Worm (Caenorhabditis elegans) whole organism, midembryonic: Measurements from ENCODE around the gene paqr-1.
A peak's percentile ranks its signal among the peaks of the same experiment; 100 is the strongest.

Experiments
- T22C8.4 ChIP-seq: fragments of 200-800 bp; sonication (Bioruptor generic); IDR thresholded peaks from 2 replicates; pipeline ENCODE4 v1.3.6; 2022; ENCODE audit warnings: missing genetic modification characterization, missing compliant biosample characterization
- cog-1 ChIP-seq: sonication (generic microtip); optimal IDR thresholded peaks from 2 replicates; lab custom pipeline; 2016; ENCODE audit warnings: missing genetic modification characterization, missing compliant biosample characterization
- flt-1 ChIP-seq: fragments of 200-800 bp; sonication (Bioruptor generic); IDR thresholded peaks from 2 replicates; pipeline ENCODE4 v1.3.6; 2022; ENCODE audit warnings: missing genetic modification characterization, missing compliant biosample characterization
- klf-2 ChIP-seq: fragments of 200-800 bp; sonication (Bioruptor generic); conservative IDR thresholded peaks from 2 replicates; pipeline ENCODE4 v1.3.6; 2022; ENCODE audit warnings: missing genetic modification reagents, missing genetic modification characterization, missing compliant biosample characterization
- med-1 ChIP-seq: sonication (generic microtip); optimal IDR thresholded peaks from 2 replicates; lab custom pipeline; 2017; ENCODE audit warnings: missing genetic modification characterization, mild to moderate bottlenecking, missing compliant biosample characterization, antibody characterized with exemption, missing genetic modification reagents; ENCODE audit not compliant: insufficient read depth
- ref-1 ChIP-seq: fragments of 200-800 bp; sonication (Bioruptor generic); conservative IDR thresholded peaks from 2 replicates; pipeline ENCODE4 v1.3.6; 2022; ENCODE audit warnings: missing genetic modification reagents, missing genetic modification characterization, missing compliant biosample characterization
- tab-1 ChIP-seq: fragments of 200-800 bp; sonication (Bioruptor generic); IDR thresholded peaks from 2 replicates; pipeline ENCODE4 v1.3.6; 2022; ENCODE audit warnings: missing genetic modification characterization, missing compliant biosample characterization
- ztf-23 ChIP-seq: fragments of 200-800 bp; sonication (Bioruptor generic); IDR thresholded peaks from 2 replicates; pipeline ENCODE4 v1.3.6; 2022; ENCODE audit warnings: missing genetic modification reagents, missing genetic modification characterization, missing compliant biosample characterization
- ztf-29 ChIP-seq: fragments of 200-800 bp; sonication (Bioruptor generic); IDR thresholded peaks from 2 replicates; pipeline ENCODE4 v1.3.6; 2022; ENCODE audit warnings: missing genetic modification reagents, missing genetic modification characterization, missing compliant biosample characterization

paqr-1 gene

ce11 chrIV:6552036-6552435 lies 3.2 kb downstream of the paqr-1 start:
- TF ChIP-seq ref-1 (GFP tag; lab: Robert Waterston, UW) (no peak), T22C8.4 (GFP tag; lab: Robert Waterston, UW) (no peak), klf-2 (GFP tag; lab: Robert Waterston, UW) (no peak), ztf-23 (GFP tag; lab: Robert Waterston, UW) (no peak), tab-1 (GFP tag; lab: Robert Waterston, UW) (no peak), cog-1 (tag; lab: Kevin White, UChicago) (no peak), ztf-29 (GFP tag; lab: Robert Waterston, UW) (no peak), flt-1 (GFP tag; lab: Robert Waterston, UW) (no peak), med-1 (GFP tag; lab: Kevin White, UChicago) (no peak)

DNA sequence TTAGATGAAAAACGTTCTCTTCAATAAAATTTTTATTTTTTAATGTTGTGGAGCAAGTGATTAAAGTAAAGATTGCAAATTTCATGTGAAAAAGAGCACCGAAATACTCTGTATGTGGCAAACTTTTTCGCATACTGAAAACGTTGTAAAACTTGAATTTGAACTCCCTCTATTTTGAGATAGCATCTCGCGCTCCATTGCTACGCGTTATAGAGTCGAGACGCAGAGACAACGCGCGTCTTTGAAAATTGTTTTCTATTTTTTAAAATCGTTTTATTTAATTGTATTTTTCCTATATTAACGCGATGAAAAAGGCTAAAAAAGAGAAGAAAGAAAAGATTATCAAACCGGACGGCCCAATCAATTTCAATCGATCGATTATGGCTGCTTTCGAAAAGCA lies 6.6 kb downstream of the paqr-1 start, which contains the start of gene fan-1:
fan-1 (plus strand) TSS at position 78 of the 400 bp plus-strand sequence.
- no peak for TF ChIP-seq med-1 (GFP tag; lab: Kevin White, UChicago)
- TF ChIP-seq ztf-23 (GFP tag; lab: Robert Waterston, UW), result 0 out of 2 replicates have a peak, but pooled peaks have one; percentile 40

- TF ChIP-seq flt-1 (GFP tag; lab: Robert Waterston, UW) (no peak), med-1 (GFP tag; lab: Kevin White, UChicago) (no peak), tab-1 (GFP tag; lab: Robert Waterston, UW) (no peak), cog-1 (tag; lab: Kevin White, UChicago) (no peak), klf-2 (GFP tag; lab: Robert Waterston, UW) (no peak), ztf-23 (GFP tag; lab: Robert Waterston, UW) (no peak), ztf-29 (GFP tag; lab: Robert Waterston, UW) (no peak), ref-1 (GFP tag; lab: Robert Waterston, UW) (no peak)
These were observed 7.8 kb downstream of the paqr-1 start for ce11 chrIV:6547397-6547796.

ce11 chrIV:6542962-6543361 lies 12.3 kb downstream of the paqr-1 start:
- TF ChIP-seq med-1 (GFP tag; lab: Kevin White, UChicago) (no peak), T22C8.4 (GFP tag; lab: Robert Waterston, UW) (no peak), klf-2 (GFP tag; lab: Robert Waterston, UW) (no peak), cog-1 (tag; lab: Kevin White, UChicago) (no peak), flt-1 (GFP tag; lab: Robert Waterston, UW) (no peak), tab-1 (GFP tag; lab: Robert Waterston, UW) (no peak), ztf-29 (GFP tag; lab: Robert Waterston, UW) (no peak), ref-1 (GFP tag; lab: Robert Waterston, UW) (no peak), ztf-23 (GFP tag; lab: Robert Waterston, UW) (no peak)

ce11 chrIV:6541435-6541834 lies 13.8 kb downstream of the paqr-1 start, which contains the start of gene C01G5.25:
Gene C01G5.25, plus strand, starts transcription at chrIV:6541684.
- TF ChIP-seq ztf-23 (GFP tag; lab: Robert Waterston, UW) (no peak), T22C8.4 (GFP tag; lab: Robert Waterston, UW) (no peak), flt-1 (GFP tag; lab: Robert Waterston, UW) (no peak), ztf-29 (GFP tag; lab: Robert Waterston, UW) (no peak), ref-1 (GFP tag; lab: Robert Waterston, UW) (no peak), cog-1 (tag; lab: Kevin White, UChicago) (no peak), klf-2 (GFP tag; lab: Robert Waterston, UW) (no peak), med-1 (GFP tag; lab: Kevin White, UChicago) (no peak), tab-1 (GFP tag; lab: Robert Waterston, UW) (no peak)

- TF ChIP-seq ref-1 (GFP tag; lab: Robert Waterston, UW), result no peak
- no peak for TF ChIP-seq ztf-29 (GFP tag; lab: Robert Waterston, UW)
- TF ChIP-seq flt-1 (GFP tag; lab: Robert Waterston, UW), result no peak
- no peak for TF ChIP-seq klf-2 (GFP tag; lab: Robert Waterston, UW)
These were observed 19.3 kb downstream of the paqr-1 start, which contains the start of gene C01G5.3 for ce11 chrIV:6535908-6536307. Gene C01G5.3, plus strand, starts transcription at chrIV:6536208.

- no peak for TF ChIP-seq ztf-23 (GFP tag; lab: Robert Waterston, UW)
- TF ChIP-seq ref-1 (GFP tag; lab: Robert Waterston, UW), result no peak
- no peak for TF ChIP-seq ztf-29 (GFP tag; lab: Robert Waterston, UW)
- TF ChIP-seq T22C8.4 (GFP tag; lab: Robert Waterston, UW), result no peak
- no peak for TF ChIP-seq klf-2 (GFP tag; lab: Robert Waterston, UW)
- TF ChIP-seq cog-1 (tag; lab: Kevin White, UChicago), result no peak
- TF ChIP-seq tab-1 (GFP tag; lab: Robert Waterston, UW), result no peak
- no peak for TF ChIP-seq med-1 (GFP tag; lab: Kevin White, UChicago)
- no peak for TF ChIP-seq flt-1 (GFP tag; lab: Robert Waterston, UW)
These were observed 23.8 kb downstream of the paqr-1 start, which contains the start of gene C01G5.4 for ce11 chrIV:6531450-6531849. Gene C01G5.4, plus strand, starts transcription at chrIV:6531750.

ce11 chrIV:6529832-6530231 lies 25.4 kb downstream of the paqr-1 start:
- no peak for TF ChIP-seq cog-1 (tag; lab: Kevin White, UChicago)

DNA sequence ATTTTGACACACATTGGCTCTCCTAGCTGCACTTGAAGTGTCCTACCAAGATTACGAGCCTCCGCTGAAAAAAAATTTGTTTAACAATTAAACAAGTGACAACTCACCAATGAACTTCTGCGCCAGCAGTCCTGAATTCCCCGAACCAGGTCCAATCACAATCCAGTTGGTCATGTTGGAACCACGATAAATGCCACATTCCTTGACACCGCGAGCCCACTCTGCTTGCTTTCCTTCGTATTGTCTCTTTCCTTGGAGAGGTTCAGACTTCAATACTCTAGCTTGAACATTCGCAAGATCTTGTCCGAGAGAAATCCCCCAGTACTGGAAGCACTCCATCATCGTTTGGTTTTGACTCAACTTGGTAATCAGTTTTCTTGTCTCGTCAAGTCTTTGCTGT lies 27.0 kb downstream of the paqr-1 start:
- TF ChIP-seq T22C8.4 (GFP tag; lab: Robert Waterston, UW), result no peak
- no peak for TF ChIP-seq ztf-29 (GFP tag; lab: Robert Waterston, UW)
- TF ChIP-seq ref-1 (GFP tag; lab: Robert Waterston, UW), result no peak
- no peak for TF ChIP-seq klf-2 (GFP tag; lab: Robert Waterston, UW)
- no peak for TF ChIP-seq med-1 (GFP tag; lab: Kevin White, UChicago)
- no peak for TF ChIP-seq tab-1 (GFP tag; lab: Robert Waterston, UW)
- TF ChIP-seq ztf-23 (GFP tag; lab: Robert Waterston, UW), result no peak
- no peak for TF ChIP-seq flt-1 (GFP tag; lab: Robert Waterston, UW)
- no peak for TF ChIP-seq cog-1 (tag; lab: Kevin White, UChicago)
